Worm (Caenorhabditis elegans): ENCODE measurements around the gene pals-21.

- TF ChIP-seq T22C8.4 (GFP tag; IDR thresholded peaks at IDR 0.05) (no peak), ztf-23 (GFP tag; IDR thresholded peaks at IDR 0.05) (no peak), klf-2 (GFP tag; conservative IDR thresholded peaks at IDR 0.05) (no peak), tab-1 (GFP tag; IDR thresholded peaks at IDR 0.05) (no peak), flt-1 (GFP tag; IDR thresholded peaks at IDR 0.05) (no peak), cog-1 (tag; optimal IDR thresholded peaks at IDR 0.05) (no peak), ztf-29 (GFP tag; IDR thresholded peaks at IDR 0.05) (no peak), med-1 (GFP tag; optimal IDR thresholded peaks at IDR 0.05; ENCODE audit: insufficient read depth) (no peak), ref-1 (GFP tag; conservative IDR thresholded peaks at IDR 0.05) (no peak)
Observed at ce11 chrIII:1347003-1347402, 33.4 kb downstream of the pals-21 start.
